Worm (Caenorhabditis elegans): ENCODE results near the gene sdz-4.
"Not testable (repeated sequence)": the region's sequence is repeated elsewhere in the genome, so short reads cannot be mapped to it uniquely, and the experiment has no call there.

Gene sdz-4

ce11 chrII:922778-923177 is 35.9 kb upstream of the sdz-4 start:
- TF ChIP-seq C08G9.2 (tag; optimal IDR thresholded peaks at IDR 0.05) = no peak
- TF ChIP-seq sox-4 (tag; optimal IDR thresholded peaks at IDR 0.05) = no peak
- TF ChIP-seq npax-4 (tag; optimal IDR thresholded peaks at IDR 0.05) = no peak
- TF ChIP-seq pros-1 (tag; optimal IDR thresholded peaks at IDR 0.05) = no peak
- no peak for TF ChIP-seq C38D4.7 (GFP tag; optimal IDR thresholded peaks at IDR 0.05)
- TF ChIP-seq ref-2 (tag; optimal IDR thresholded peaks at IDR 0.05) = no peak
- no peak for TF ChIP-seq tbx-2 (tag; optimal IDR thresholded peaks at IDR 0.05)

- TF ChIP-seq T23F11.4 (GFP tag; optimal IDR thresholded peaks at IDR 0.05) (no peak), nhr-232 (tag; optimal IDR thresholded peaks at IDR 0.05) (no peak), lin-11 (tag; optimal IDR thresholded peaks at IDR 0.05) (no peak), odd-2 (tag; optimal IDR thresholded peaks at IDR 0.05) (no peak), sox-4 (tag; optimal IDR thresholded peaks at IDR 0.05) (no peak), ceh-31 (tag; optimal IDR thresholded peaks at IDR 0.05) (no peak), ztf-16 (tag; optimal IDR thresholded peaks at IDR 0.05) (no peak)
These were observed 35.2 kb upstream of the sdz-4 start, which contains the start of gene fbxc-28 for ce11 chrII:923521-923920. TSS of gene fbxc-28 (plus strand) at chrII:923821.

ce11 chrII:927331-927730 is 31.4 kb upstream of the sdz-4 start, which contains the start of gene R07C3.13:
TSS of gene R07C3.13 (minus strand) at chrII:927431.
- TF ChIP-seq che-1 (tag; optimal IDR thresholded peaks at IDR 0.05) (no peak), ceh-6 (GFP tag; optimal IDR thresholded peaks at IDR 0.05) (no peak), ets-4 (tag; optimal IDR thresholded peaks at IDR 0.05) (no peak), tbx-2 (tag; optimal IDR thresholded peaks at IDR 0.05) (no peak)

ce11 chrII:930871-931270 is 27.8 kb upstream of the sdz-4 start, which contains the start of gene fbxc-34:
TSS of gene fbxc-34 (plus strand) at chrII:931171.
- not testable (repeated sequence) for TF ChIP-seq tbx-2, hlh-8, eyg-1 (tag; optimal IDR thresholded peaks at IDR 0.05)

ce11 chrII:932718-933117 is 26.0 kb upstream of the sdz-4 start, which contains the start of gene acs-15:
TSS of gene acs-15 (plus strand) at chrII:933018.
- TF ChIP-seq tbx-2 (tag; optimal IDR thresholded peaks at IDR 0.05) (no peak), ceh-45 (GFP tag; IDR thresholded peaks at IDR 0.05) (no peak), unc-3 (GFP tag; conservative IDR thresholded peaks at IDR 0.05) (no peak), unc-3 (tag; optimal IDR thresholded peaks at IDR 0.05) (no peak)

- TF ChIP-seq pha-4 (tag; optimal IDR thresholded peaks at IDR 0.05) = no peak
- TF ChIP-seq ref-2 (tag; optimal IDR thresholded peaks at IDR 0.05) = peak; percentile 83
These were observed 21.5 kb upstream of the sdz-4 start for ce11 chrII:937265-937664.

DNA sequence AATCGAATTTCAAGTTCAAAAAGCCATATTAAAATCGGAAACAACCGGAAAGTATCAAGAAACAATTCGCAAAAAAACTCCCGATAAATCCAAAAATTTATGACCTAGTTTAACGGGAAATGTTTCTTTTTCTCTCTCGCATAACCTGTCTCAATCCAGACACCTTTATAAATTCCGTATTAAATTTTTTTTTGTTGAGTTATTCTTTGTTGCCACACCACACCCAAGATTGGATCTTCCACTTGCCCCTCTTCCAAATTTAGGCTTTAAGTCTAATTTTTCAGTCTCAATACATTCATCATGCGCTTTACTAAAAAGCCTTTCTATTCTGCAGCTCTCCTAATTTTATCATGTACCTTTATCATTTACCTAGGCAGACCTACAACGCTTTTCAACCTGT is 20.2 kb upstream of the sdz-4 start, which contains the start of gene R07C3.3:
Gene R07C3.3 (plus strand): TSS at position 301 of the 400 bp plus-strand sequence.
- TF ChIP-seq ama-1 (optimal IDR thresholded peaks at IDR 0.05) (no peak), fkh-6 (tag; optimal IDR thresholded peaks at IDR 0.05) (no peak), npax-4 (tag; optimal IDR thresholded peaks at IDR 0.05) (no peak), unc-55 (GFP tag; optimal IDR thresholded peaks at IDR 0.05) (no peak), K09A11.1 (tag; optimal IDR thresholded peaks at IDR 0.05; ENCODE audit: insufficient read depth) (no peak), hlh-13 (GFP tag; optimal IDR thresholded peaks at IDR 0.05) (no peak)

ce11 chrII:940779-941178 is 17.9 kb upstream of the sdz-4 start, which contains the start of gene fbxc-36:
TSS of gene fbxc-36 (plus strand) at chrII:940983.
- TF ChIP-seq hlh-30 (tag; optimal IDR thresholded peaks at IDR 0.05; ENCODE audit: insufficient read depth) = peak; percentile 48
- TF ChIP-seq pha-4 (tag; optimal IDR thresholded peaks at IDR 0.05) = no peak
